Worm (Caenorhabditis elegans): ENCODE measurements around the gene K06H7.2.

K06H7.2 gene

ce11 chrIII:8044187-8044586 lies 49.2 kb upstream of the K06H7.2 start, which contains the start of gene K12H4.5:
TSS of gene K12H4.5 (plus strand) at chrIII:8044487.
- TF ChIP-seq ceh-82 (tag; optimal IDR thresholded peaks at IDR 0.05) = no peak

- TF ChIP-seq pha-4 (tag; optimal IDR thresholded peaks at IDR 0.05) (no peak), ztf-11 (tag; optimal IDR thresholded peaks at IDR 0.05) (no peak), jun-1 (tag; optimal IDR thresholded peaks at IDR 0.05) (no peak), mdl-1 (tag; optimal IDR thresholded peaks at IDR 0.05) (no peak), ama-1 (optimal IDR thresholded peaks at IDR 0.05) (no peak), zag-1 (tag; optimal IDR thresholded peaks at IDR 0.05) (no peak), ceh-28 (tag; optimal IDR thresholded peaks at IDR 0.05) (no peak), ztf-4 (tag; optimal IDR thresholded peaks at IDR 0.05) (no peak), eor-1 (tag; optimal IDR thresholded peaks at IDR 0.05) (no peak), skn-1 (tag; optimal IDR thresholded peaks at IDR 0.05) (no peak), snpc-4 (tag; optimal IDR thresholded peaks at IDR 0.05) (no peak), nhr-12 (tag; optimal IDR thresholded peaks at IDR 0.05) (no peak), egl-27 (tag; optimal IDR thresholded peaks at IDR 0.05) (no peak), nhr-28 (tag; optimal IDR thresholded peaks at IDR 0.05) (no peak), aly-2 (tag; optimal IDR thresholded peaks at IDR 0.05) (no peak), nhr-67 (tag; optimal IDR thresholded peaks at IDR 0.05) (no peak), egl-5 (tag; optimal IDR thresholded peaks at IDR 0.05) (no peak)
Observed at ce11 chrIII:8044717-8045116, 48.7 kb upstream of the K06H7.2 start, which contains the start of gene spcs-3. TSS of gene spcs-3 (plus strand) at chrIII:8045017.

- no peak for TF ChIP-seq eor-1 (tag; optimal IDR thresholded peaks at IDR 0.05)
- TF ChIP-seq daf-12 (tag; optimal IDR thresholded peaks at IDR 0.05) = no peak
- no peak for TF ChIP-seq jun-1 (tag; optimal IDR thresholded peaks at IDR 0.05)
- no peak for TF ChIP-seq ZK546.5 (tag; optimal IDR thresholded peaks at IDR 0.05)
- no peak for TF ChIP-seq R02D3.7 (tag; optimal IDR thresholded peaks at IDR 0.05)
- no peak for TF ChIP-seq egl-5 (tag; optimal IDR thresholded peaks at IDR 0.05)
- TF ChIP-seq fkh-10 (GFP tag; optimal IDR thresholded peaks at IDR 0.05) = no peak
- TF ChIP-seq sea-2 (GFP tag; optimal IDR thresholded peaks at IDR 0.05) = no peak
- no peak for TF ChIP-seq elt-3 (tag; optimal IDR thresholded peaks at IDR 0.05)
- no peak for TF ChIP-seq ceh-16 (tag; optimal IDR thresholded peaks at IDR 0.05)
- no peak for TF ChIP-seq nhr-43 (tag; optimal IDR thresholded peaks at IDR 0.05; ENCODE audit: poor library complexity, severe bottlenecking)
Observed at ce11 chrIII:8045734-8046133, 47.6 kb upstream of the K06H7.2 start, which contains the start of gene K12H4.3. TSS of gene K12H4.3 (plus strand) at chrIII:8046034.

DNA sequence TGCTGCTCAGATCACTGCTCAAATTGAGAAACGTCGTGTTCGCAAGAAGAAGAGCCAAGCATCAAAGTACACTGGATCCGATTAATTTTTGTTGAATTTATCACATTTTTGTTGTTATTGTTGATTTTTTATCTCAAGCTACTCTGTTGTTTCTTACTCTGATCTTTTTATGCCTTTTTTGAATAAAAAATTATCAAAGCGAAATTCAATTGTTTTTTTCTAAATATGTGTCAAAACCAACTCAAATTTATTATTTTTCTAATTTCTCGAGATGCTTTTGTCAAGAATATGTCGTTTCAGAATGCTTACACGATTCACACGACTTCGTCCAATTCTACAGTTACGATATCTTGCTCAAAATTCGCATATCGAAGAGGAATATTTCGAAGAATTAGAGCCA lies 46.0 kb upstream of the K06H7.2 start, which contains the start of gene K12H4.2:
Gene K12H4.2 (plus strand): TSS at position 301 of the 400 bp plus-strand sequence.
- TF ChIP-seq ZK546.5 (tag; optimal IDR thresholded peaks at IDR 0.05) = no peak
- no peak for TF ChIP-seq elt-3 (tag; optimal IDR thresholded peaks at IDR 0.05)
- no peak for TF ChIP-seq nhr-76 (tag; optimal IDR thresholded peaks at IDR 0.05)
- no peak for TF ChIP-seq ceh-9 (tag; optimal IDR thresholded peaks at IDR 0.05)
- TF ChIP-seq fkh-2 (tag; optimal IDR thresholded peaks at IDR 0.05) = no peak
- TF ChIP-seq snpc-4 (tag; optimal IDR thresholded peaks at IDR 0.05) = no peak
- no peak for TF ChIP-seq elt-2 (tag; optimal IDR thresholded peaks at IDR 0.05)
- TF ChIP-seq nhr-67 (tag; optimal IDR thresholded peaks at IDR 0.05) = no peak
- no peak for TF ChIP-seq pha-4 (tag; optimal IDR thresholded peaks at IDR 0.05)
- no peak for TF ChIP-seq lin-39 (tag; optimal IDR thresholded peaks at IDR 0.05)
- no peak for TF ChIP-seq unc-62 (GFP tag; optimal IDR thresholded peaks at IDR 0.05)
- TF ChIP-seq nhr-12 (tag; optimal IDR thresholded peaks at IDR 0.05) = no peak
- no peak for TF ChIP-seq nhr-28 (tag; optimal IDR thresholded peaks at IDR 0.05)
- no peak for TF ChIP-seq ama-1 (optimal IDR thresholded peaks at IDR 0.05)

ce11 chrIII:8050944-8051343 lies 42.4 kb upstream of the K06H7.2 start, which contains the start of gene K12H4.7:
TSS of gene K12H4.7 (minus strand) at chrIII:8051081.
- TF ChIP-seq ceh-82 (tag; optimal IDR thresholded peaks at IDR 0.05) (no peak), elt-2 (tag; optimal IDR thresholded peaks at IDR 0.05) (peak; percentile 91), pqm-1 (tag; optimal IDR thresholded peaks at IDR 0.05) (peak; percentile 62), nhr-12 (tag; optimal IDR thresholded peaks at IDR 0.05) (no peak), tbx-2 (tag; optimal IDR thresholded peaks at IDR 0.05) (no peak), nhr-77 (tag; optimal IDR thresholded peaks at IDR 0.05) (no peak), nhr-23 (tag; optimal IDR thresholded peaks at IDR 0.05) (no peak), fkh-10 (GFP tag; optimal IDR thresholded peaks at IDR 0.05) (no peak), nfya-1 (tag; optimal IDR thresholded peaks at IDR 0.05; ENCODE audit: insufficient read depth) (no peak), jun-1 (tag; optimal IDR thresholded peaks at IDR 0.05) (no peak), daf-12 (tag; optimal IDR thresholded peaks at IDR 0.05) (no peak), skn-1 (tag; optimal IDR thresholded peaks at IDR 0.05) (peak; percentile 67), nhr-25 (tag; optimal IDR thresholded peaks at IDR 0.05) (no peak), pha-4 (tag; optimal IDR thresholded peaks at IDR 0.05) (no peak), nhr-11 (tag; optimal IDR thresholded peaks at IDR 0.05) (no peak)
